Fruit fly (Drosophila melanogaster) whole organism, prepupa: ENCODE results near the gene CG34238.

Experiments used
- CG11762 ChIP-seq: fragments of 200-800 bp; sonication (Bioruptor generic); optimal IDR thresholded peaks from 3 replicates; lab custom pipeline; 2016; ENCODE audit warnings: missing biosample characterization, missing genetic modification characterization; ENCODE audit not compliant: insufficient read depth
- CG6276 ChIP-seq: fragments of 200-800 bp; sonication (Bioruptor generic); optimal IDR thresholded peaks from 2 replicates; lab custom pipeline; 2017; ENCODE audit warnings: missing biosample characterization, mild to moderate bottlenecking, missing genetic modification characterization
- Gug ChIP-seq: fragments of 200-800 bp; sonication (Bioruptor generic); IDR thresholded peaks from 2 replicates; pipeline ENCODE4 v1.3.6; 2022; ENCODE audit warnings: missing biosample characterization, missing genetic modification characterization
- Hr39 ChIP-seq: fragments of 200-800 bp; sonication (Bioruptor generic); optimal IDR thresholded peaks from 2 replicates; lab custom pipeline; 2016; ENCODE audit warnings: missing biosample characterization, missing genetic modification characterization
- acj6 ChIP-seq: fragments of 200-800 bp; sonication (Bioruptor generic); optimal IDR thresholded peaks from 3 replicates; lab custom pipeline; 2016; ENCODE audit warnings: missing biosample characterization, missing genetic modification characterization

dm6 chr3L:10639440-10639839 is 13.1 kb downstream of the CG34238 start, which contains the start of gene CG18628:
- TF ChIP-seq Hr39 (no peak), acj6 (GFP tag; lab: Kevin White, UChicago) (no peak), CG6276 (GFP tag; lab: Kevin White, UChicago) (no peak), CG11762 (GFP tag; lab: Kevin White, UChicago) (no peak), Gug (GFP tag; lab: Robert Waterston, UW) (no peak)
